Fruit fly (Drosophila melanogaster): Measurements from ENCODE around the gene ImpL2.

The ImpL2 gene

DNA sequence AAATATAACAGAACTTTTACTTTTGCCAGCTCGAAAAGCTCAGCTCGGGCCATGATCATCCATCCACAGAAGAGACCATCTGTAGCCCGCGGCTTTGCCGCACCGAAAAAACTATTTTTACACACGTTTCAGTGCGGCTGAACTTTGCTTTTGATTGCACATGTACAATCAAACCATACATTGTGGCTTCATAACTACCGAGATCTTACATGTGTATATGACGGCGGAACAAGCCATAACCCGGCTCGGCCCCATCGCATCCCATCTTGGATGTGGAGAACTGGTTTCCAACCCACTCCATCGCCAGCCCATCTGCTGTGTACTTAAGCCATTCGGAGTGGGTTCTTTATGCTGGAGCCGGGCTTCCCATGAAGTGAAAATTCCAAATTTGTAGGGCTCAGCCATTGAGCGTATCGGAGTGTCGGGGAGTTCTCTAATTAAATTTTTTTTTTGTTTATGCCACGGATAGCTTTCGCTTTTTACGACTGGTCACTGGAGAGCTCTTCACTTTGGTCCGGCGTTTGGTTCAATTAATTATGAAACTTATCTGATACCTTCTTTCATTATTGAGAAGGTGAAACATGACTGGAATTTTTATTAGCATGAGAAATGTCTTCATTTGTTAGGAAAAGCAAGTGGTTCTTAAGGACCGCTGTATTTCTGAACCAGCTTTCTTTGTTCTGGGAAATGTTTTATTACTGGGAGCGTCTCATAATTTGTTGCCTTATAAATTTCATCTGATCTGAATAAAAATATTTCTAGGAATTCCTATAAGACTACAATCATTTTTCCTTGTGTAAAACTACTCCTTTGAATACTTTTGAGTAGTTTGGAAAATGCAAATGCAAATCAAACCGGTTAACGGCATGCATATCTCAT lies 35.2 kb upstream of the ImpL2 start:
- no peak for TF ChIP-seq CG12768 (GFP tag; optimal IDR thresholded peaks at IDR 0.05)
- no peak for TF ChIP-seq CG14711 (tag; optimal IDR thresholded peaks at IDR 0.05)

DNA sequence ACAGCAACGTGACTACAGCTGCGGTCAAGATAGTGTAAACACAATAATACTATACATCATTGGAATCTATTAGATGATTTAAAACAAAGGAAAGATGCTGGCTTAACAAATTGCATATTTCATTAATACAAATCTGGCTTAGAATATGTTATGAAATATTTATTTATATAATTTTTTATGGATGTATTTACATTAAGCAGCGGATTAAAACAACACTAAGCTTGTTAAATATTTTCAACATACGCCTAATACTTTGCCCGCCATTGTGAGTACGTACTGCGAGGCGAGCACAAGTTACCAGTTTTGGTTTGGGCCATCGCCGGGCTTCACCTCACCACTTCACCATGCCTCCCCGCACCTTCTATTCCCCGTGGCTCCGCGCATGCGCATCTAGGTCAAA lies 34.0 kb upstream of the ImpL2 start:
- no peak for TF ChIP-seq Hr96 (GFP tag; optimal IDR thresholded peaks at IDR 0.05)
- no peak for TF ChIP-seq CG7101 (tag; optimal IDR thresholded peaks at IDR 0.05)
- no peak for TF ChIP-seq pad (GFP tag; optimal IDR thresholded peaks at IDR 0.05)
- TF ChIP-seq cnc (optimal IDR thresholded peaks at IDR 0.05) = no peak
- TF ChIP-seq Mnt (GFP tag; optimal IDR thresholded peaks at IDR 0.05) = no peak
- no peak for TF ChIP-seq CG11617 (GFP tag; optimal IDR thresholded peaks at IDR 0.05)
- no peak for TF ChIP-seq toe (GFP tag; optimal IDR thresholded peaks at IDR 0.05)
- TF ChIP-seq CG7045 (GFP tag; optimal IDR thresholded peaks at IDR 0.05) = no peak
- no peak for TF ChIP-seq tj (GFP tag; optimal IDR thresholded peaks at IDR 0.05)
- no peak for TF ChIP-seq CG12768 (GFP tag; optimal IDR thresholded peaks at IDR 0.05)
- no peak for TF ChIP-seq Crg-1 (GFP tag; optimal IDR thresholded peaks at IDR 0.05)
- TF ChIP-seq CG14711 (tag; optimal IDR thresholded peaks at IDR 0.05) = no peak
- TF ChIP-seq cic (GFP tag; optimal IDR thresholded peaks at IDR 0.05) = no peak

DNA sequence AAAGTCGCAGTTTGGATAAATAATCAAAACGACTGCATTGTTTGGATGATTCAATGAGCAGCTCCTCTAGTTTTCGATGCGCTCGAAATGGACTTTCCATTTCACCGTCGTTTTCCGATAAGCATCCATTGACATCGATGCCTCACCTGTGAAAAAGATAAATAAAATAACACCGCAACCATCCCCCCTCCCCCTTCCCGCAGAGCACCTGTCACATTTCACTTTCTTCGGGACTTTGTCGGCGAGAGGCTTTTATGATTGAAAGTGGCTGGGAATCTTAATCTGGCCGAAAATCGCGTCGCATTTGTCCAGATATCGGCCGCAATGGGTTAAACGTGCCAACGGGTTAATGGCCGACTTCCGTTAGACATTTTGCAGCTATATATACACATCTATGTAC lies 33.3 kb upstream of the ImpL2 start:
- TF ChIP-seq cic (GFP tag; optimal IDR thresholded peaks at IDR 0.05) (no peak), kay (GFP tag; ENCODE audit: borderline replicate concordance) (no peak), Hr96 (GFP tag; optimal IDR thresholded peaks at IDR 0.05) (no peak), CG1620 (GFP tag; optimal IDR thresholded peaks at IDR 0.05) (no peak), toe (GFP tag; optimal IDR thresholded peaks at IDR 0.05) (no peak), bab1 (GFP tag; optimal IDR thresholded peaks at IDR 0.05) (no peak), CG33017 (tag; optimal IDR thresholded peaks at IDR 0.05) (no peak), CG12768 (GFP tag; optimal IDR thresholded peaks at IDR 0.05) (no peak), Crg-1 (GFP tag; optimal IDR thresholded peaks at IDR 0.05) (no peak), CG7045 (GFP tag; optimal IDR thresholded peaks at IDR 0.05) (no peak), cnc (optimal IDR thresholded peaks at IDR 0.05) (no peak), CG5204 (GFP tag; optimal IDR thresholded peaks at IDR 0.05) (no peak), ovo (GFP tag; optimal IDR thresholded peaks at IDR 0.05) (no peak), CG7101 (tag; optimal IDR thresholded peaks at IDR 0.05) (no peak), pad (GFP tag; optimal IDR thresholded peaks at IDR 0.05) (no peak), CG14711 (tag; optimal IDR thresholded peaks at IDR 0.05) (no peak), CG11617 (GFP tag; optimal IDR thresholded peaks at IDR 0.05) (no peak), tj (GFP tag; optimal IDR thresholded peaks at IDR 0.05) (no peak), Mnt (GFP tag; optimal IDR thresholded peaks at IDR 0.05) (no peak), Clk (GFP tag; optimal IDR thresholded peaks at IDR 0.05) (no peak)

DNA sequence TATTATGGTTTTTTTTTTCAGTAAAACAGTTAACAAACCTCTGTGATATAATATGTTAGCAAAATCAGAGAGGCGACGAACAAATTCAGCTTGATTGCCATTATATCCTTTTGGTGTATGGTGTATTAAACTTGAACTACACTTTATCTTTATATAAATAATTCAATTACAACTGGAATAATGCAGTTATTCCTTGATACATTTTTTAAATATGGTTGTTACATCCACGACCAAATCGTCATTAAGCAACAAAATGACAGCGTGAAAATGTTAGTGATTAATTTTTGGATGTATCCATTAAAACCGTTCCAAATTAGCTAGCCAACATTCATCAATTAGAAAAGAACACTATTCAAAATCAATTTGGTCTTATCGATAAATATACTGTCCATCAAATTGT lies 31.5 kb upstream of the ImpL2 start, which contains the start of gene CG33764:
TSS of gene CG33764 (minus strand) at position 101 of the 400 bp plus-strand sequence.
- TF ChIP-seq cnc (optimal IDR thresholded peaks at IDR 0.05) (no peak), Crg-1 (GFP tag; optimal IDR thresholded peaks at IDR 0.05) (no peak)

DNA sequence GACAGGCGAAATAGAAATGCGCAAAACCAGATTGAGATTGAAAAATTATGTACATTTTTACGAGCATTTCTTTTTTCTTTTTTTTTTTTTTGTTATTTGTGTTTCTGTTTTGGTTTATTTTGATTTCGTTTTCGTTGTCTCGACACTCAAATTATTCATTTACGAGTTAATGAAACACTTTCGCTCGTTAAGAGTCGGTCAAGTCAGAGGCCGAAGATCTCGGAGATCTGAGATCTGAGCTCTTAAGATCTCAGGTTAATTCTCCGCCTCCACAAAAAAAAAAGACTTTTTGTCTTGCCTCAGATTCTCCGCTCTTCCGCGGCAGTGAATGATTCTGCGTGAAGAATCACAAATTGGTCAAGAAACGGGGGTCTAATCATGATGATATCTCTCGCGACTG lies 29.9 kb upstream of the ImpL2 start:
- TF ChIP-seq ovo (GFP tag; optimal IDR thresholded peaks at IDR 0.05) (no peak), CG12768 (GFP tag; optimal IDR thresholded peaks at IDR 0.05) (no peak), CG7045 (GFP tag; optimal IDR thresholded peaks at IDR 0.05) (no peak), CG7101 (tag; optimal IDR thresholded peaks at IDR 0.05) (no peak), toe (GFP tag; optimal IDR thresholded peaks at IDR 0.05) (no peak), pad (GFP tag; optimal IDR thresholded peaks at IDR 0.05) (no peak), CG5204 (GFP tag; optimal IDR thresholded peaks at IDR 0.05) (no peak), Mnt (GFP tag; optimal IDR thresholded peaks at IDR 0.05) (no peak), Clk (GFP tag; optimal IDR thresholded peaks at IDR 0.05) (no peak), CG33017 (tag; optimal IDR thresholded peaks at IDR 0.05) (no peak), cnc (optimal IDR thresholded peaks at IDR 0.05) (no peak), CG14711 (tag; optimal IDR thresholded peaks at IDR 0.05) (no peak), Crg-1 (GFP tag; optimal IDR thresholded peaks at IDR 0.05) (no peak), bab1 (GFP tag; optimal IDR thresholded peaks at IDR 0.05) (no peak), CG1620 (GFP tag; optimal IDR thresholded peaks at IDR 0.05) (no peak), CG11617 (GFP tag; optimal IDR thresholded peaks at IDR 0.05) (no peak), cic (GFP tag; optimal IDR thresholded peaks at IDR 0.05) (no peak)

DNA sequence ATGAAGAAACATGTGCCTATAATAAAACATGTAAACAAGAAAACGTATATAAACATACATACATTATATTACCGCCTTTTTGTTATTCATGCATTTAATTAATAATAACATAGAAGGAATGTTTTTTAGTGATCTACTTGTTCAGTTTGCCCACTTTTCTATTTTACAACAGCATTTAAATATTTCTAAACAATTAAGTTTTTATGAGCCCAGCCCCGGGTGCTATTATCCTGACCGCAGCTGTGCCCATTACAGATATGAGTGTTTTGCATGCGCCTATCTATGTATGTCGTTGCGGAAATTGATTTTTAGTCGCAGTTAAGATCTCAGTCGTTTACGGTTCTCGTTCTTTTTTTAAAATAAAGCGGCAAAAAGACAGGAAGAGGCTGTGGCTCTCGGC lies 29.0 kb upstream of the ImpL2 start:
- TF ChIP-seq bab1 (GFP tag; optimal IDR thresholded peaks at IDR 0.05) = no peak
- no peak for TF ChIP-seq kay (GFP tag; ENCODE audit: borderline replicate concordance)
- no peak for TF ChIP-seq cnc (optimal IDR thresholded peaks at IDR 0.05)
- TF ChIP-seq CG5204 (GFP tag; optimal IDR thresholded peaks at IDR 0.05) = no peak
- TF ChIP-seq tj (GFP tag; optimal IDR thresholded peaks at IDR 0.05) = no peak
- no peak for TF ChIP-seq toe (GFP tag; optimal IDR thresholded peaks at IDR 0.05)
- TF ChIP-seq Crg-1 (GFP tag; optimal IDR thresholded peaks at IDR 0.05) = no peak
- no peak for TF ChIP-seq pad (GFP tag; optimal IDR thresholded peaks at IDR 0.05)

DNA sequence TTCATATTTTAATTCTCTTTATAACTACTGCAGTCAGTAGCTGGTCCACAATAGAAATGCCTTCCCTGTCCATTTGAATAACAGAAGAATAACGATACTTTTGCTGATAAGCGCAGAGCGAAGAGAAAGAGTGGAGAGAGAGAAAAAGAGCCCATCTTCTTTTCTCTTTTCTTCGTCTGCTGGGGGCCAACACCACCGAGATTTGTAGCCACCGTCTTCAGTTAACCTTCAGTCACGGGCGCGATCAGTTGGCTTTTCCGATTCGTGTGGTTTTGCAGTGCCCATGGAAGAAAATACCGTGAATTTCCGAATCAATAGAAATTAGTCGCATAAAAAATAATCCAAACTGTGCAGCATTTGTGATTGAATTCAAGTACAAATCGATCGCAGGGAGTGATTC lies 27.6 kb upstream of the ImpL2 start, which contains the start of gene CG1273:
TSS of gene CG1273 (plus strand) at position 218 of the 400 bp plus-strand sequence.
- no peak for TF ChIP-seq pad (GFP tag; optimal IDR thresholded peaks at IDR 0.05)
- no peak for TF ChIP-seq CG14711 (tag; optimal IDR thresholded peaks at IDR 0.05)
- TF ChIP-seq tj (GFP tag; optimal IDR thresholded peaks at IDR 0.05) = no peak
- TF ChIP-seq CG1620 (GFP tag; optimal IDR thresholded peaks at IDR 0.05) = no peak
- TF ChIP-seq CG5204 (GFP tag; optimal IDR thresholded peaks at IDR 0.05) = no peak
- TF ChIP-seq CG33017 (tag; optimal IDR thresholded peaks at IDR 0.05) = no peak
- no peak for TF ChIP-seq CG12768 (GFP tag; optimal IDR thresholded peaks at IDR 0.05)
